Worm (Caenorhabditis elegans) whole organism, L2 larva: ENCODE results near the gene Y75B12B.3.

Experiments
- C34F6.9 ChIP-seq: fragments of 150-350 bp; optimal IDR thresholded peaks from 2 replicates; lab custom pipeline; 2014; ENCODE audit warnings: missing biosample characterization, missing genetic modification characterization
- F13H6.1 ChIP-seq: sonication (generic microtip); optimal IDR thresholded peaks from 2 replicates; lab custom pipeline; 2016; ENCODE audit warnings: missing genetic modification characterization, missing compliant biosample characterization
- R02D3.7 ChIP-seq: fragments of 150-350 bp; optimal IDR thresholded peaks from 2 replicates; lab custom pipeline; 2014; ENCODE audit warnings: missing biosample characterization, missing genetic modification characterization
- Y55F3AM.14 ChIP-seq: fragments of 200-800 bp; sonication (Bioruptor generic); optimal IDR thresholded peaks from 2 replicates; lab custom pipeline; 2018; ENCODE audit warnings: mild to moderate bottlenecking, missing genetic modification characterization, missing compliant biosample characterization
- ZK546.5 ChIP-seq: sonication (generic microtip); optimal IDR thresholded peaks from 2 replicates; lab custom pipeline; 2017; ENCODE audit warnings: missing biosample characterization, missing genetic modification characterization
- alr-1 ChIP-seq: fragments of 150-350 bp; optimal IDR thresholded peaks from 2 replicates; lab custom pipeline; 2014; ENCODE audit warnings: missing biosample characterization, missing genetic modification characterization
- aly-2 ChIP-seq: fragments of 150-350 bp; optimal IDR thresholded peaks from 2 replicates; lab custom pipeline; 2014; ENCODE audit warnings: missing biosample characterization, missing genetic modification characterization
- ama-1 ChIP-seq: fragments of 150-350 bp; optimal IDR thresholded peaks from 2 replicates; lab custom pipeline; 2018; ENCODE audit warnings: inconsistent platforms
- blmp-1 ChIP-seq: sonication (generic microtip); optimal IDR thresholded peaks from 2 replicates; lab custom pipeline; 2017; ENCODE audit warnings: missing genetic modification characterization, mild to moderate bottlenecking, missing compliant biosample characterization, antibody characterized with exemption, moderate library complexity; ENCODE audit not compliant: insufficient read depth
- crh-2 ChIP-seq: sonication (generic microtip); optimal IDR thresholded peaks from 2 replicates; lab custom pipeline; 2017; ENCODE audit warnings: missing biosample characterization, missing genetic modification characterization
- dmd-4 ChIP-seq: sonication (generic microtip); optimal IDR thresholded peaks from 2 replicates; lab custom pipeline; 2017; ENCODE audit warnings: missing biosample characterization, missing genetic modification characterization
- elt-1 ChIP-seq: fragments of 150-350 bp; optimal IDR thresholded peaks from 2 replicates; lab custom pipeline; 2014; ENCODE audit warnings: missing biosample characterization, missing genetic modification characterization
- fos-1 ChIP-seq: fragments of 150-350 bp; optimal IDR thresholded peaks from 2 replicates; lab custom pipeline; 2014; ENCODE audit warnings: missing biosample characterization, missing genetic modification characterization
- gmeb-1 ChIP-seq: fragments of 150-350 bp; optimal IDR thresholded peaks from 2 replicates; lab custom pipeline; 2014; ENCODE audit warnings: missing biosample characterization, missing genetic modification characterization
- lin-13 ChIP-seq: fragments of 150-350 bp; optimal IDR thresholded peaks from 2 replicates; lab custom pipeline; 2014; ENCODE audit warnings: missing biosample characterization, missing genetic modification reagents, missing genetic modification characterization
- lin-39 ChIP-seq: fragments of 150-350 bp; optimal IDR thresholded peaks from 2 replicates; lab custom pipeline; 2014; ENCODE audit warnings: missing biosample characterization, missing genetic modification reagents, missing genetic modification characterization
- lsy-2 ChIP-seq, 2 experiments: fragments of 150-350 bp in 1 of 2; sonication (generic microtip) in 1 of 2; optimal IDR thresholded peaks; 2 replicates each; lab custom pipeline; 2014 to 2017; ENCODE audit warnings: missing biosample characterization in 2 of 2, missing genetic modification characterization in 2 of 2
- mbf-1 ChIP-seq: sonication (generic microtip); optimal IDR thresholded peaks from 2 replicates; lab custom pipeline; 2017; ENCODE audit warnings: missing biosample characterization, missing genetic modification characterization
- nhr-10 ChIP-seq: sonication (generic microtip); optimal IDR thresholded peaks from 2 replicates; lab custom pipeline; 2017; ENCODE audit warnings: missing biosample characterization, missing genetic modification characterization
- nhr-12 ChIP-seq: fragments of 150-350 bp; optimal IDR thresholded peaks from 2 replicates; lab custom pipeline; 2014; ENCODE audit warnings: missing biosample characterization, missing genetic modification characterization
- nhr-21 ChIP-seq: fragments of 150-350 bp; optimal IDR thresholded peaks from 2 replicates; lab custom pipeline; 2014; ENCODE audit warnings: missing biosample characterization, missing genetic modification characterization
- nhr-237 ChIP-seq: fragments of 150-350 bp; optimal IDR thresholded peaks from 2 replicates; lab custom pipeline; 2014; ENCODE audit warnings: missing biosample characterization, missing genetic modification characterization
- nhr-25 ChIP-seq: fragments of 150-350 bp; sonication (generic microtip); optimal IDR thresholded peaks from 3 replicates; lab custom pipeline; 2014; ENCODE audit warnings: missing biosample characterization, missing genetic modification characterization
- nhr-6 ChIP-seq: fragments of 150-350 bp; optimal IDR thresholded peaks from 2 replicates; lab custom pipeline; 2014; ENCODE audit warnings: missing biosample characterization, missing genetic modification characterization
- nhr-77 ChIP-seq: fragments of 150-350 bp; optimal IDR thresholded peaks from 2 replicates; lab custom pipeline; 2014; ENCODE audit warnings: missing biosample characterization, missing genetic modification characterization
- peb-1 ChIP-seq: fragments of 150-350 bp; optimal IDR thresholded peaks from 2 replicates; lab custom pipeline; 2014; ENCODE audit warnings: missing biosample characterization, missing genetic modification characterization
- skn-1 ChIP-seq: sonication (generic microtip); optimal IDR thresholded peaks from 2 replicates; lab custom pipeline; 2017; ENCODE audit warnings: missing biosample characterization, missing genetic modification characterization
- sma-3 ChIP-seq: sonication (generic microtip); optimal IDR thresholded peaks from 2 replicates; lab custom pipeline; 2016; ENCODE audit warnings: missing genetic modification reagents, missing genetic modification characterization, missing compliant biosample characterization
- sma-9 ChIP-seq, 2 experiments: fragments of 150-350 bp in 1 of 2; sonication (generic microtip) in 1 of 2; optimal IDR thresholded peaks; 2 replicates each; lab custom pipeline; 2014 to 2016; ENCODE audit warnings: missing genetic modification characterization in 2 of 2, mild to moderate bottlenecking in 1 of 2, missing biosample characterization in 1 of 2, missing compliant biosample characterization in 1 of 2, missing genetic modification reagents in 1 of 2, moderate library complexity in 1 of 2
- unc-39 ChIP-seq: fragments of 150-350 bp; optimal IDR thresholded peaks from 2 replicates; lab custom pipeline; 2014; ENCODE audit warnings: missing biosample characterization, missing genetic modification characterization
- ztf-1 ChIP-seq: fragments of 200-800 bp; sonication (Bioruptor generic); conservative IDR thresholded peaks from 2 replicates; pipeline ENCODE4 v1.3.6; 2022; ENCODE audit warnings: missing genetic modification characterization, missing compliant biosample characterization
- ztf-11 ChIP-seq: sonication (generic microtip); optimal IDR thresholded peaks from 2 replicates; lab custom pipeline; 2017; ENCODE audit warnings: missing biosample characterization, missing genetic modification characterization

Gene Y75B12B.3

ce11 chrV:15162697-15163096, 23.4 kb downstream of the Y75B12B.3 start, which contains the start of gene srz-11:
TSS of gene srz-11 (plus strand) at chrV:15163082.
- TF ChIP-seq lin-13 (GFP tag; lab: Kevin White, UChicago), result no peak
- no peak for TF ChIP-seq crh-2 (tag; lab: Kevin White, UChicago)
- TF ChIP-seq lin-39 (tag; lab: Kevin White, UChicago), result no peak
- TF ChIP-seq nhr-25 (tag; lab: Kevin White, UChicago), result no peak
- no peak for TF ChIP-seq nhr-6 (tag; lab: Kevin White, UChicago)
- no peak for TF ChIP-seq sma-9 (GFP tag; optimal IDR thresholded peaks at IDR 0.05; lab: Kevin White, UChicago)
- TF ChIP-seq sma-9 (tag; optimal IDR thresholded peaks at IDR 0.05; lab: Kevin White, UChicago), result no peak
- TF ChIP-seq skn-1 (tag; lab: Kevin White, UChicago), result no peak
- TF ChIP-seq alr-1 (tag; lab: Kevin White, UChicago), result no peak
- no peak for TF ChIP-seq elt-1 (tag; lab: Kevin White, UChicago)
- no peak for TF ChIP-seq dmd-4 (tag; lab: Kevin White, UChicago)
- no peak for TF ChIP-seq ztf-11 (tag; lab: Kevin White, UChicago)
- no peak for TF ChIP-seq C34F6.9 (tag; lab: Kevin White, UChicago)
- TF ChIP-seq, all 48 proteins: peak for 0

ce11 chrV:15158691-15159090, 27.4 kb downstream of the Y75B12B.3 start, which contains the start of gene str-45:
TSS of gene str-45 (plus strand) at chrV:15158991.
- TF ChIP-seq peb-1 (tag; lab: Kevin White, UChicago), result no peak
- TF ChIP-seq elt-1 (tag; lab: Kevin White, UChicago), result no peak
- TF ChIP-seq nhr-12 (tag; lab: Kevin White, UChicago), result no peak
- TF ChIP-seq ZK546.5, result no peak
- TF ChIP-seq nhr-10 (tag; lab: Kevin White, UChicago), result no peak
- TF ChIP-seq mbf-1, result no peak
- no peak for TF ChIP-seq blmp-1 (tag; lab: Kevin White, UChicago)
- TF ChIP-seq ztf-1 (GFP tag; lab: Robert Waterston, UW), result no peak
- no peak for TF ChIP-seq gmeb-1 (tag; lab: Kevin White, UChicago)
- no peak for TF ChIP-seq dmd-4 (tag; lab: Kevin White, UChicago)

- TF ChIP-seq fos-1, result peak; percentile 8
- TF ChIP-seq sma-3 (GFP tag; lab: Kevin White, UChicago), result peak; percentile 22
- TF ChIP-seq nhr-77, result no peak
These were observed 29.6 kb downstream of the Y75B12B.3 start for ce11 chrV:15156504-15156903.

- TF ChIP-seq dmd-4 (tag; lab: Kevin White, UChicago), result no peak
- TF ChIP-seq skn-1 (tag; lab: Kevin White, UChicago), result no peak
- TF ChIP-seq F13H6.1 (tag; lab: Kevin White, UChicago), result no peak
- TF ChIP-seq ZK546.5, result no peak
- TF ChIP-seq nhr-21 (tag; lab: Kevin White, UChicago), result no peak
- no peak for TF ChIP-seq fos-1
- TF ChIP-seq elt-1 (tag; lab: Kevin White, UChicago), result no peak
- TF ChIP-seq aly-2 (tag; lab: Kevin White, UChicago), result no peak
- TF ChIP-seq R02D3.7 (tag; lab: Kevin White, UChicago), result no peak
- TF ChIP-seq lsy-2 (tag; optimal IDR thresholded peaks at IDR 0.05; lab: Kevin White, UChicago), result no peak
- TF ChIP-seq gmeb-1 (tag; lab: Kevin White, UChicago), result no peak
- TF ChIP-seq nhr-77, result no peak
- no peak for TF ChIP-seq unc-39 (tag; lab: Kevin White, UChicago)
- TF ChIP-seq, all 48 proteins: peak for 0
These were observed 32.8 kb downstream of the Y75B12B.3 start, which contains the start of gene srh-55 for ce11 chrV:15153277-15153676. TSS of gene srh-55 (plus strand) at chrV:15153577.

ce11 chrV:15152010-15152409, 34.1 kb downstream of the Y75B12B.3 start:
- TF ChIP-seq nhr-237 (tag; lab: Kevin White, UChicago) (no peak), peb-1 (tag; lab: Kevin White, UChicago) (no peak), ztf-1 (GFP tag; lab: Robert Waterston, UW) (no peak), mbf-1 (no peak), ama-1 (no peak), blmp-1 (tag; lab: Kevin White, UChicago) (no peak), Y55F3AM.14 (no peak), gmeb-1 (tag; lab: Kevin White, UChicago) (no peak), dmd-4 (tag; lab: Kevin White, UChicago) (no peak)
- TF ChIP-seq, all 48 proteins: peak for 0
